Fruit fly (Drosophila melanogaster) S2 (cell line): ENCODE data around the gene Tak1.

Experiments used
- CG8478 ChIP-seq: fragments of >200 bp; optimal IDR thresholded peaks from 2 replicates; lab custom pipeline; 2018
- CTCF ChIP-seq, 2 experiments: fragments of >200 bp; optimal IDR thresholded peaks; 2 replicates each; lab custom pipeline; 2018

dm6 chrX:20499802-20500201 lies 24.9 kb downstream of the Tak1 start:
- TF ChIP-seq CG8478 (lab: Kevin White, UChicago) (no peak), CTCF (optimal IDR thresholded peaks at IDR 0.05; lab: Kevin White, UChicago) (no peak)
